Worm (Caenorhabditis elegans) whole organism, young adult: ENCODE measurements around the gene nspb-12.

Experiments
- B0035.1 ChIP-seq: sonication (generic microtip); optimal IDR thresholded peaks from 2 replicates; lab custom pipeline; 2016; ENCODE audit warnings: missing genetic modification characterization, mild to moderate bottlenecking, missing compliant biosample characterization, missing genotype, missing genetic modification reagents
- B0261.1 ChIP-seq: sonication (generic microtip); optimal IDR thresholded peaks from 2 replicates; lab custom pipeline; 2016; ENCODE audit warnings: mild to moderate bottlenecking, missing genetic modification characterization, moderate library complexity, missing compliant biosample characterization
- C17E4.6 ChIP-seq: fragments of 200-800 bp; sonication (Bioruptor generic); IDR thresholded peaks from 2 replicates; pipeline ENCODE4 v1.3.6; 2022; ENCODE audit warnings: missing genetic modification reagents, missing genetic modification characterization, missing compliant biosample characterization
- F23B12.7 ChIP-seq: sonication (generic microtip); optimal IDR thresholded peaks from 2 replicates; lab custom pipeline; 2017; ENCODE audit warnings: missing genetic modification characterization, mild to moderate bottlenecking, missing compliant biosample characterization, antibody characterized with exemption, moderate library complexity; ENCODE audit not compliant: insufficient read depth
- F33H1.4 ChIP-seq: fragments of 200-800 bp; sonication (Bioruptor generic); IDR thresholded peaks from 2 replicates; pipeline ENCODE4 v1.3.6; 2022; ENCODE audit warnings: missing genetic modification reagents, missing genetic modification characterization, missing compliant biosample characterization
- F37B4.10 ChIP-seq: fragments of 200-800 bp; sonication (Bioruptor generic); IDR thresholded peaks from 2 replicates; pipeline ENCODE4 v1.3.6; 2022; ENCODE audit warnings: missing genetic modification characterization, missing compliant biosample characterization
- F39B2.1 ChIP-seq: fragments of 200-800 bp; sonication (Bioruptor generic); IDR thresholded peaks from 2 replicates; pipeline ENCODE4 v1.3.6; 2022; ENCODE audit warnings: missing genetic modification reagents, missing genetic modification characterization, missing compliant biosample characterization
- F55B11.4 ChIP-seq: sonication (generic microtip); optimal IDR thresholded peaks from 2 replicates; lab custom pipeline; 2016; ENCODE audit warnings: missing compliant biosample characterization, missing genetic modification characterization, borderline replicate concordance; ENCODE audit not compliant: insufficient read depth
- T07F8.4 ChIP-seq: sonication (generic microtip); optimal IDR thresholded peaks from 2 replicates; lab custom pipeline; 2016; ENCODE audit warnings: mild to moderate bottlenecking, missing genetic modification characterization, moderate library complexity, missing compliant biosample characterization
- Y79H2A.3 ChIP-seq: fragments of 200-800 bp; sonication (Bioruptor generic); conservative IDR thresholded peaks from 2 replicates; pipeline ENCODE4 v1.3.6; 2022; ENCODE audit warnings: missing genetic modification reagents, missing genetic modification characterization, missing compliant biosample characterization
- Y95B8A.8 ChIP-seq: fragments of 200-800 bp; sonication (Bioruptor generic); IDR thresholded peaks from 2 replicates; pipeline ENCODE4 v1.3.6; 2022; ENCODE audit warnings: missing genetic modification reagents, missing genetic modification characterization, missing compliant biosample characterization
- ama-1 ChIP-seq, 3 experiments: fragments of 150-350 bp in 1 of 3; sonication (generic microtip) in 2 of 3; optimal IDR thresholded peaks; 2 replicates each; lab custom pipeline; 2014 to 2018; ENCODE audit warnings: missing biosample characterization in 2 of 3, missing genetic modification characterization in 2 of 3, missing genetic modification reagents in 2 of 3
- aptf-2 ChIP-seq: fragments of 200-800 bp; sonication (Bioruptor generic); conservative IDR thresholded peaks from 2 replicates; pipeline ENCODE4 v1.3.6; 2022; ENCODE audit warnings: missing genetic modification reagents, missing genetic modification characterization, missing compliant biosample characterization
- atf-7 ChIP-seq: sonication (generic microtip); optimal IDR thresholded peaks from 2 replicates; lab custom pipeline; 2017; ENCODE audit warnings: mild to moderate bottlenecking, missing genetic modification characterization, missing compliant biosample characterization
- attf-6 ChIP-seq: fragments of 200-800 bp; sonication (Bioruptor generic); IDR thresholded peaks from 2 replicates; pipeline ENCODE4 v1.3.6; 2022; ENCODE audit warnings: missing genetic modification reagents, missing genetic modification characterization, missing compliant biosample characterization
- cebp-1 ChIP-seq, 2 experiments: fragments of 200-800 bp in 1 of 2; sonication (Bioruptor generic) in 1 of 2; sonication (generic microtip) in 1 of 2; IDR thresholded peaks in 1 of 2; optimal IDR thresholded peaks in 1 of 2; 2 replicates each; pipeline versions ENCODE4 v1.3.6 to Lab custom; 2017 to 2022; ENCODE audit warnings: missing compliant biosample characterization in 2 of 2, missing genetic modification characterization in 2 of 2, mild to moderate bottlenecking in 1 of 2, missing genetic modification reagents in 1 of 2, moderate library complexity in 1 of 2
- cebp-2 ChIP-seq: fragments of 200-800 bp; sonication (Bioruptor generic); IDR thresholded peaks from 2 replicates; pipeline ENCODE4 v1.3.6; 2022; ENCODE audit warnings: missing genetic modification characterization, missing compliant biosample characterization
- ceh-58 ChIP-seq: fragments of 200-800 bp; sonication (Bioruptor generic); IDR thresholded peaks from 2 replicates; pipeline ENCODE4 v1.3.6; 2022; ENCODE audit warnings: missing genetic modification characterization, missing compliant biosample characterization
- ceh-91 ChIP-seq: fragments of 200-800 bp; sonication (Bioruptor generic); IDR thresholded peaks from 2 replicates; pipeline ENCODE4 v1.3.6; 2022; ENCODE audit warnings: missing genetic modification reagents, missing genetic modification characterization, missing compliant biosample characterization
- chd-7 ChIP-seq: sonication (generic microtip); optimal IDR thresholded peaks from 2 replicates; lab custom pipeline; 2016; ENCODE audit warnings: mild to moderate bottlenecking, missing genetic modification characterization, moderate library complexity, missing compliant biosample characterization
- dpl-1 ChIP-seq: fragments of 150-350 bp; optimal IDR thresholded peaks from 2 replicates; lab custom pipeline; 2014; ENCODE audit warnings: missing biosample characterization, missing genetic modification reagents, missing genetic modification characterization
- efl-1 ChIP-seq: fragments of 150-350 bp; optimal IDR thresholded peaks from 2 replicates; lab custom pipeline; 2014; ENCODE audit warnings: missing biosample characterization, missing genetic modification reagents, missing genetic modification characterization
- ets-4 ChIP-seq: fragments of 200-800 bp; sonication (Bioruptor generic); optimal IDR thresholded peaks from 2 replicates; lab custom pipeline; 2018; ENCODE audit warnings: mild to moderate bottlenecking, missing genetic modification characterization, missing compliant biosample characterization
- gei-17 ChIP-seq: fragments of 200-800 bp; sonication (Bioruptor generic); optimal IDR thresholded peaks from 2 replicates; lab custom pipeline; 2018; ENCODE audit warnings: mild to moderate bottlenecking, missing genetic modification characterization, missing compliant biosample characterization
- hsf-1 ChIP-seq: fragments of 200-800 bp; sonication (Bioruptor generic); IDR thresholded peaks from 2 replicates; pipeline ENCODE4 v1.3.6; 2022; ENCODE audit warnings: missing genetic modification reagents, missing genetic modification characterization, missing compliant biosample characterization
- let-526 ChIP-seq: fragments of 200-800 bp; sonication (Bioruptor generic); IDR thresholded peaks from 2 replicates; pipeline ENCODE4 v1.3.6; 2022; ENCODE audit warnings: missing genetic modification reagents, missing genetic modification characterization, missing compliant biosample characterization
- lin-54 ChIP-seq: fragments of 200-800 bp; sonication (Bioruptor generic); optimal IDR thresholded peaks from 2 replicates; lab custom pipeline; 2018; ENCODE audit warnings: mild to moderate bottlenecking, missing genetic modification characterization, missing compliant biosample characterization
- lsl-1 ChIP-seq: fragments of 200-800 bp; sonication (Bioruptor generic); optimal IDR thresholded peaks from 2 replicates; lab custom pipeline; 2018; ENCODE audit warnings: mild to moderate bottlenecking, missing genetic modification characterization, moderate library complexity, missing compliant biosample characterization
- madf-10 ChIP-seq: sonication (generic microtip); optimal IDR thresholded peaks from 2 replicates; lab custom pipeline; 2016; ENCODE audit warnings: mild to moderate bottlenecking, missing genetic modification characterization, missing compliant biosample characterization
- madf-3 ChIP-seq: fragments of 200-800 bp; sonication (Bioruptor generic); IDR thresholded peaks from 2 replicates; pipeline ENCODE4 v1.3.6; 2022; ENCODE audit warnings: missing genetic modification reagents, missing genetic modification characterization, missing compliant biosample characterization
- madf-6 ChIP-seq: fragments of 200-800 bp; sonication (Bioruptor generic); IDR thresholded peaks from 2 replicates; pipeline ENCODE4 v1.3.6; 2022; ENCODE audit warnings: missing genetic modification reagents, missing genetic modification characterization, missing compliant biosample characterization
- madf-8 ChIP-seq: fragments of 200-800 bp; sonication (Bioruptor generic); conservative IDR thresholded peaks from 2 replicates; pipeline ENCODE4 v1.3.6; 2022; ENCODE audit warnings: missing genetic modification reagents, missing genetic modification characterization, missing compliant biosample characterization
- mes-4 ChIP-seq: sonication (generic microtip); optimal IDR thresholded peaks from 2 replicates; lab custom pipeline; 2016; ENCODE audit warnings: missing genotype, missing genetic modification characterization, missing compliant biosample characterization
- mxl-1 ChIP-seq: sonication (generic microtip); optimal IDR thresholded peaks from 2 replicates; lab custom pipeline; 2016; ENCODE audit warnings: missing genetic modification characterization, missing compliant biosample characterization
- nfya-1 ChIP-seq: sonication (generic microtip); optimal IDR thresholded peaks from 2 replicates; lab custom pipeline; 2017; ENCODE audit warnings: antibody characterized with exemption, missing compliant biosample characterization, missing genetic modification characterization, borderline replicate concordance; ENCODE audit not compliant: insufficient read depth
- nhr-80 ChIP-seq: sonication (generic microtip); optimal IDR thresholded peaks from 2 replicates; lab custom pipeline; 2016; ENCODE audit warnings: missing genetic modification characterization, missing compliant biosample characterization
- sea-2 ChIP-seq: fragments of 200-800 bp; sonication (Bioruptor generic); IDR thresholded peaks from 2 replicates; pipeline ENCODE4 v1.3.6; 2022; ENCODE audit warnings: missing genetic modification characterization, missing compliant biosample characterization
- snpc-1.1 ChIP-seq: sonication (generic microtip); optimal IDR thresholded peaks from 2 replicates; lab custom pipeline; 2017; ENCODE audit warnings: missing genetic modification characterization, mild to moderate bottlenecking, missing compliant biosample characterization, antibody characterized with exemption, moderate library complexity, missing genotype, missing genetic modification reagents; ENCODE audit not compliant: insufficient read depth
- snpc-1.3 ChIP-seq: sonication (generic microtip); optimal IDR thresholded peaks from 2 replicates; lab custom pipeline; 2017; ENCODE audit warnings: missing genetic modification characterization, mild to moderate bottlenecking, missing compliant biosample characterization, antibody characterized with exemption, moderate library complexity, missing genotype, missing genetic modification reagents; ENCODE audit not compliant: insufficient read depth
- snpc-3.4 ChIP-seq: sonication (generic microtip); optimal IDR thresholded peaks from 2 replicates; lab custom pipeline; 2017; ENCODE audit warnings: missing genetic modification characterization, mild to moderate bottlenecking, missing compliant biosample characterization, antibody characterized with exemption, moderate library complexity, missing genotype, missing genetic modification reagents
- tbp1 ChIP-seq: fragments of 200-800 bp; sonication (Bioruptor generic); optimal IDR thresholded peaks from 2 replicates; lab custom pipeline; 2018; ENCODE audit warnings: mild to moderate bottlenecking, missing genetic modification characterization, missing compliant biosample characterization
- tbx-9 ChIP-seq: sonication (generic microtip); optimal IDR thresholded peaks from 2 replicates; lab custom pipeline; 2016; ENCODE audit warnings: borderline replicate concordance, missing genetic modification characterization, inconsistent platforms, missing compliant biosample characterization
- unc-130 ChIP-seq: sonication (generic microtip); optimal IDR thresholded peaks from 2 replicates; lab custom pipeline; 2016; ENCODE audit warnings: missing genetic modification reagents, missing genetic modification characterization, missing compliant biosample characterization
- ztf-18 ChIP-seq: sonication (generic microtip); optimal IDR thresholded peaks from 2 replicates; lab custom pipeline; 2016; ENCODE audit warnings: missing genotype, mild to moderate bottlenecking, missing genetic modification characterization, missing compliant biosample characterization

The nspb-12 gene

ce11 chrIII:5591668-5592149 lies 23.1 kb upstream of the nspb-12 start, which contains the start of the genes ddx-15 and ucr-1 (continued):
- TF ChIP-seq ztf-18 (tag; lab: Kevin White, UChicago) (peak; percentile 4), F33H1.4 (peak; percentile 96), ceh-58 (GFP tag; lab: Robert Waterston, UW) (no peak), F23B12.7 (peak; percentile 47), lin-54 (GFP tag; lab: Kevin White, UChicago) (peak; percentile 64), F55B11.4 (no peak), efl-1 (GFP tag; lab: Kevin White, UChicago) (peak; percentile 40), cebp-1 (GFP tag; IDR thresholded peaks at IDR 0.05; lab: Robert Waterston, UW) (no peak), cebp-1 (tag; optimal IDR thresholded peaks at IDR 0.05; lab: Kevin White, UChicago) (peak; percentile 18), lsl-1 (GFP tag; lab: Kevin White, UChicago) (peak; percentile 66), nhr-80 (peak; percentile 20), mes-4 (tag; lab: Kevin White, UChicago) (no peak)

ce11 chrIII:5588746-5589145 lies 20.2 kb upstream of the nspb-12 start:
- TF ChIP-seq ceh-91 (no peak), mes-4 (tag; lab: Kevin White, UChicago) (no peak), T07F8.4 (no peak), snpc-1.3 (tag; lab: Kevin White, UChicago) (no peak), tbx-9 (tag; lab: Kevin White, UChicago) (no peak), snpc-3.4 (tag; lab: Kevin White, UChicago) (peak; percentile 63), madf-10 (tag; lab: Kevin White, UChicago) (no peak), snpc-1.1 (tag; lab: Kevin White, UChicago) (no peak), Y95B8A.8 (GFP tag; lab: Robert Waterston, UW) (no peak), madf-6 (GFP tag; lab: Robert Waterston, UW) (peak; percentile 52), ceh-58 (GFP tag; lab: Robert Waterston, UW) (0 out of 2 replicates have a peak, but pooled peaks have one; percentile 50), madf-3 (GFP tag; lab: Robert Waterston, UW) (0 out of 2 replicates have a peak, but pooled peaks have one; percentile 32), tbp1 (GFP tag; lab: Kevin White, UChicago) (peak; percentile 9), B0261.1 (tag; lab: Kevin White, UChicago) (no peak), hsf-1 (GFP tag; lab: Robert Waterston, UW) (peak; percentile 46; the same call in 1 of the 2 replicates), nfya-1 (tag; lab: Kevin White, UChicago) (no peak), sea-2 (GFP tag; lab: Robert Waterston, UW) (no peak), B0035.1 (tag; lab: Kevin White, UChicago) (no peak), madf-8 (GFP tag; lab: Robert Waterston, UW) (no peak), gei-17 (GFP tag; lab: Kevin White, UChicago) (no peak), let-526 (no peak), F33H1.4 (peak; percentile 33; the same call in 1 of the 2 replicates), F37B4.10 (GFP tag; lab: Robert Waterston, UW) (no peak), chd-7 (tag; lab: Kevin White, UChicago) (no peak), attf-6 (peak; percentile 61; the same call in 1 of the 2 replicates), cebp-1 (GFP tag; IDR thresholded peaks at IDR 0.05; lab: Robert Waterston, UW) (no peak), cebp-1 (tag; optimal IDR thresholded peaks at IDR 0.05; lab: Kevin White, UChicago) (peak; percentile 29), ama-1 (optimal IDR thresholded peaks at IDR 0.05; lab: Kevin White, UChicago) (no peak), ama-1 (GFP tag; optimal IDR thresholded peaks at IDR 0.05; lab: Kevin White, UChicago) (no peak), unc-130 (GFP tag; lab: Kevin White, UChicago) (no peak), mxl-1 (tag; lab: Kevin White, UChicago) (no peak), cebp-2 (GFP tag; lab: Robert Waterston, UW) (no peak), dpl-1 (GFP tag; lab: Kevin White, UChicago) (no peak), F39B2.1 (GFP tag; lab: Robert Waterston, UW) (no peak), ets-4 (GFP tag; lab: Kevin White, UChicago) (no peak), Y79H2A.3 (GFP tag; lab: Robert Waterston, UW) (0 out of 2 replicates have a peak, but pooled peaks have one; percentile 59), atf-7 (no peak), C17E4.6 (GFP tag; lab: Robert Waterston, UW) (0 out of 2 replicates have a peak, but pooled peaks have one; percentile 31), aptf-2 (GFP tag; lab: Robert Waterston, UW) (no peak)
